Fruit fly (Drosophila melanogaster) whole organism, embryonic: Measurements from ENCODE around the gene Sec13.

ENCODE experiments used
- Asciz ChIP-seq: fragments of 200-800 bp; sonication (Bioruptor generic); optimal IDR thresholded peaks from 2 replicates; lab custom pipeline; 2017; ENCODE audit warnings: missing biosample characterization, mild to moderate bottlenecking, missing genetic modification characterization, missing genetic modification reagents
- BEAF-32 ChIP-seq: fragments of 200-800 bp; sonication (Bioruptor generic); optimal IDR thresholded peaks from 3 replicates; lab custom pipeline; 2017; ENCODE audit warnings: missing biosample characterization, missing genetic modification characterization, mild to moderate bottlenecking, moderate library complexity, missing genetic modification reagents
- CG10267 ChIP-seq: fragments of 200-800 bp; sonication (Bioruptor generic); optimal IDR thresholded peaks from 2 replicates; lab custom pipeline; 2018; ENCODE audit warnings: missing biosample characterization, mild to moderate bottlenecking, missing genetic modification characterization, moderate library complexity
- CG11504 ChIP-seq: fragments of 200-800 bp; sonication (Bioruptor generic); optimal IDR thresholded peaks from 3 replicates; lab custom pipeline; 2019; ENCODE audit warnings: missing biosample characterization, mild to moderate bottlenecking, missing genetic modification characterization, moderate library complexity
- CG11560 ChIP-seq: fragments of 200-800 bp; sonication (Bioruptor generic); IDR thresholded peaks from 3 replicates; pipeline ENCODE4 v1.3.6; 2022; ENCODE audit warnings: missing biosample characterization, missing genetic modification characterization
- CG12659 ChIP-seq: fragments of 200-800 bp; sonication (Bioruptor generic); optimal IDR thresholded peaks from 3 replicates; lab custom pipeline; 2017; ENCODE audit warnings: mild to moderate bottlenecking, missing biosample characterization, missing genetic modification reagents, missing genetic modification characterization
- CG14860 ChIP-seq: fragments of 200-800 bp; sonication (Bioruptor generic); IDR thresholded peaks from 3 replicates; pipeline ENCODE4 v1.3.6; 2022; ENCODE audit warnings: missing biosample characterization, missing genetic modification characterization; ENCODE audit not compliant: partially characterized antibody
- CG15269 ChIP-seq: fragments of 200-800 bp; sonication (Bioruptor generic); optimal IDR thresholded peaks from 2 replicates; lab custom pipeline; 2018; ENCODE audit warnings: missing biosample characterization, mild to moderate bottlenecking, missing genetic modification characterization, moderate library complexity
- CG17186 ChIP-seq: fragments of 200-800 bp; sonication (Bioruptor generic); optimal IDR thresholded peaks from 3 replicates; lab custom pipeline; 2017; ENCODE audit warnings: missing biosample characterization, missing genetic modification reagents, missing genetic modification characterization
- CG17359 ChIP-seq: fragments of 200-800 bp; sonication (Bioruptor generic); optimal IDR thresholded peaks from 3 replicates; lab custom pipeline; 2018; ENCODE audit warnings: missing biosample characterization, mild to moderate bottlenecking, missing genetic modification characterization, moderate library complexity
- CG17612 ChIP-seq: fragments of 200-800 bp; sonication (Bioruptor generic); IDR thresholded peaks from 2 replicates; pipeline ENCODE4 v1.3.6; 2022; ENCODE audit warnings: missing biosample characterization, missing genetic modification characterization
- CG2120 ChIP-seq: fragments of 200-800 bp; sonication (Bioruptor generic); optimal IDR thresholded peaks from 3 replicates; lab custom pipeline; 2016; ENCODE audit warnings: missing biosample characterization, missing genetic modification characterization
- CG2678 ChIP-seq: fragments of 200-800 bp; sonication (Bioruptor generic); optimal IDR thresholded peaks from 3 replicates; lab custom pipeline; 2019; ENCODE audit warnings: missing biosample characterization, mild to moderate bottlenecking, missing genetic modification characterization, moderate library complexity
- CG2712 ChIP-seq: fragments of 200-800 bp; optimal IDR thresholded peaks from 3 replicates; lab custom pipeline; 2019; ENCODE audit warnings: missing biosample characterization, mild to moderate bottlenecking, missing genetic modification characterization, moderate library complexity
- CG2875 ChIP-seq: fragments of 200-800 bp; sonication (Bioruptor generic); optimal IDR thresholded peaks from 2 replicates; lab custom pipeline; 2017; ENCODE audit warnings: missing biosample characterization, mild to moderate bottlenecking, missing genetic modification characterization, missing genetic modification reagents
- CG3065 ChIP-seq: fragments of 200-800 bp; sonication (Bioruptor generic); optimal IDR thresholded peaks from 2 replicates; lab custom pipeline; 2016; ENCODE audit warnings: missing biosample characterization, missing genetic modification characterization
- CG3163 ChIP-seq: fragments of 200-800 bp; sonication (Bioruptor generic); optimal IDR thresholded peaks from 3 replicates; lab custom pipeline; 2016; ENCODE audit warnings: missing biosample characterization, missing genetic modification characterization
- CG32532 ChIP-seq: fragments of 200-800 bp; sonication (Bioruptor generic); IDR thresholded peaks from 2 replicates; pipeline ENCODE4 v1.3.6; 2022; ENCODE audit warnings: missing biosample characterization, missing genetic modification characterization
- CG34224 ChIP-seq: fragments of 200-800 bp; sonication (Bioruptor generic); IDR thresholded peaks from 3 replicates; pipeline ENCODE4 v1.3.6; 2022; ENCODE audit warnings: missing biosample characterization, missing genetic modification characterization; ENCODE audit not compliant: partially characterized antibody
- CG6765 ChIP-seq: fragments of 200-800 bp; sonication (Bioruptor generic); optimal IDR thresholded peaks from 3 replicates; lab custom pipeline; 2017; ENCODE audit warnings: missing biosample characterization, mild to moderate bottlenecking, missing genetic modification characterization
- Dfd ChIP-seq, 2 experiments: fragments of >200 bp; optimal IDR thresholded peaks; 2 replicates each; lab custom pipeline; 2017; ENCODE audit warnings: missing biosample characterization in 2 of 2, missing genetic modification characterization in 2 of 2
- Dip3 ChIP-seq: fragments of 200-800 bp; sonication (Bioruptor generic); optimal IDR thresholded peaks from 3 replicates; lab custom pipeline; 2016; ENCODE audit warnings: missing biosample characterization, missing genetic modification characterization
- Hr78 ChIP-seq, 2 experiments: fragments of 200-800 bp in 1 of 2; fragments of >200 bp in 1 of 2; sonication (Bioruptor generic) in 1 of 2; optimal IDR thresholded peaks; 2 replicates each; lab custom pipeline; 2017 to 2019; ENCODE audit warnings: missing biosample characterization in 2 of 2, missing genetic modification characterization in 2 of 2, mild to moderate bottlenecking in 1 of 2, moderate library complexity in 1 of 2
- NfI ChIP-seq: fragments of 200-800 bp; sonication (Bioruptor generic); optimal IDR thresholded peaks from 3 replicates; lab custom pipeline; 2018; ENCODE audit warnings: missing biosample characterization, mild to moderate bottlenecking, missing genetic modification characterization, moderate library complexity
- Oaz ChIP-seq: fragments of 200-800 bp; sonication (Bioruptor generic); IDR thresholded peaks from 2 replicates; pipeline ENCODE4 v1.3.6; 2022; ENCODE audit warnings: missing biosample characterization, missing genetic modification characterization
- PHDP ChIP-seq: fragments of 200-800 bp; sonication (Bioruptor generic); optimal IDR thresholded peaks from 3 replicates; lab custom pipeline; 2018; ENCODE audit warnings: missing biosample characterization, mild to moderate bottlenecking, missing genetic modification characterization, moderate library complexity
- Sry-δ ChIP-seq: fragments of 200-800 bp; sonication (Bioruptor generic); optimal IDR thresholded peaks from 2 replicates; lab custom pipeline; 2016; ENCODE audit warnings: missing biosample characterization, missing genetic modification characterization
- Taf1 ChIP-seq: fragments of 200-800 bp; sonication (Bioruptor generic); IDR thresholded peaks from 2 replicates; pipeline ENCODE4 v1.3.6; 2022; ENCODE audit warnings: missing biosample characterization, missing genetic modification characterization
- Trl ChIP-seq, 3 experiments: fragments of >200 bp in 2 of 3; fragments of 200-800 bp in 1 of 3; sonication (Bioruptor generic) in 1 of 3; optimal IDR thresholded peaks; 2 replicates in 1 of 3; 3 replicates in 2 of 3; lab custom pipeline; 2016 to 2017; ENCODE audit warnings: missing biosample characterization in 1 of 3, missing genetic modification characterization in 1 of 3
- Xrp1 ChIP-seq: fragments of 200-800 bp; sonication (Bioruptor generic); IDR thresholded peaks from 2 replicates; pipeline ENCODE4 v1.3.6; 2022; ENCODE audit warnings: missing biosample characterization, missing genetic modification characterization
- ato ChIP-seq: fragments of 200-800 bp; sonication (Bioruptor generic); IDR thresholded peaks from 2 replicates; pipeline ENCODE4 v1.3.6; 2022; ENCODE audit warnings: missing biosample characterization, missing genetic modification characterization; ENCODE audit not compliant: partially characterized antibody
- az2 ChIP-seq: fragments of 200-800 bp; sonication (Bioruptor generic); optimal IDR thresholded peaks from 3 replicates; lab custom pipeline; 2016; ENCODE audit warnings: missing biosample characterization, missing genetic modification characterization
- bab2 ChIP-seq: fragments of 200-800 bp; sonication (Bioruptor generic); optimal IDR thresholded peaks from 2 replicates; lab custom pipeline; 2016; ENCODE audit warnings: missing biosample characterization, missing genetic modification characterization
- bcd ChIP-seq: fragments of 200-800 bp; sonication (Bioruptor generic); optimal IDR thresholded peaks from 2 replicates; lab custom pipeline; 2017; ENCODE audit warnings: missing biosample characterization, mild to moderate bottlenecking, missing genetic modification characterization
- cad ChIP-seq: fragments of >200 bp; optimal IDR thresholded peaks from 2 replicates; lab custom pipeline; 2017; ENCODE audit warnings: missing biosample characterization, missing genetic modification characterization
- dmrt11E ChIP-seq: fragments of 200-800 bp; sonication (Bioruptor generic); optimal IDR thresholded peaks from 3 replicates; lab custom pipeline; 2018; ENCODE audit warnings: missing biosample characterization, mild to moderate bottlenecking, missing genetic modification characterization, moderate library complexity
- dmrt99B ChIP-seq: fragments of 200-800 bp; sonication (Bioruptor generic); optimal IDR thresholded peaks from 2 replicates; lab custom pipeline; 2018; ENCODE audit warnings: missing biosample characterization, mild to moderate bottlenecking, missing genetic modification characterization, moderate library complexity
- dpn ChIP-seq, 2 experiments: fragments of 200-800 bp; sonication (Bioruptor generic); optimal IDR thresholded peaks; 3 replicates each; lab custom pipeline; 2016; ENCODE audit warnings: missing biosample characterization in 2 of 2, missing genetic modification characterization in 2 of 2
- grn ChIP-seq: fragments of 200-800 bp; sonication (Bioruptor generic); optimal IDR thresholded peaks from 3 replicates; lab custom pipeline; 2017; ENCODE audit warnings: missing biosample characterization, missing genetic modification characterization
- lmd ChIP-seq: fragments of 200-800 bp; sonication (Bioruptor generic); IDR thresholded peaks from 2 replicates; pipeline ENCODE4 v1.3.6; 2022; ENCODE audit warnings: missing biosample characterization, missing genetic modification characterization
- lola ChIP-seq, 3 experiments: fragments of >200 bp in 2 of 3; fragments of 200-800 bp in 1 of 3; sonication (Bioruptor generic) in 1 of 3; optimal IDR thresholded peaks; 2 replicates each; lab custom pipeline; 2017 to 2019; ENCODE audit warnings: missing biosample characterization in 3 of 3, missing genetic modification characterization in 3 of 3, mild to moderate bottlenecking in 1 of 3, moderate library complexity in 1 of 3
- lov ChIP-seq, 2 experiments: fragments of 200-800 bp in 1 of 2; fragments of >200 bp in 1 of 2; sonication (Bioruptor generic) in 1 of 2; IDR thresholded peaks in 1 of 2; optimal IDR thresholded peaks in 1 of 2; 2 replicates in 1 of 2; 3 replicates in 1 of 2; pipeline versions ENCODE4 v1.3.6 to Lab custom; 2017 to 2022; ENCODE audit warnings: missing biosample characterization in 1 of 2, missing genetic modification characterization in 1 of 2
- oc ChIP-seq: fragments of 200-800 bp; sonication (Bioruptor generic); optimal IDR thresholded peaks from 2 replicates; lab custom pipeline; 2018; ENCODE audit warnings: missing biosample characterization, mild to moderate bottlenecking, missing genetic modification characterization, moderate library complexity
- salm ChIP-seq: fragments of 200-800 bp; sonication (Bioruptor generic); optimal IDR thresholded peaks from 2 replicates; lab custom pipeline; 2018; ENCODE audit warnings: missing biosample characterization, mild to moderate bottlenecking, missing genetic modification characterization
- tgo ChIP-seq: fragments of 200-800 bp; sonication (Bioruptor generic); IDR thresholded peaks from 3 replicates; pipeline ENCODE4 v1.3.6; 2022; ENCODE audit warnings: missing biosample characterization, missing genetic modification characterization
- tin ChIP-seq: fragments of 200-800 bp; sonication (Bioruptor generic); optimal IDR thresholded peaks from 3 replicates; lab custom pipeline; 2016; ENCODE audit warnings: missing biosample characterization, missing genetic modification characterization
- tx ChIP-seq: fragments of 200-800 bp; sonication (Bioruptor generic); optimal IDR thresholded peaks from 2 replicates; lab custom pipeline; 2016; ENCODE audit warnings: missing biosample characterization, missing genetic modification characterization

Sec13 gene

dm6 chr3R:23333334-23334035 is 22.6 kb upstream of the Sec13 start (continued):
- TF ChIP-seq grn (GFP tag; lab: Kevin White, UChicago) (no peak), Oaz (GFP tag; lab: Robert Waterston, UW) (no peak), lov (optimal IDR thresholded peaks at IDR 0.05; lab: Kevin White, UChicago) (no peak), lov (GFP tag; IDR thresholded peaks at IDR 0.05; lab: Robert Waterston, UW) (0 out of 3 replicates have a peak, but pooled peaks have one; percentile 16), dmrt99B (tag; lab: Kevin White, UChicago) (peak; percentile 67), CG10267 (tag; lab: Kevin White, UChicago) (peak; percentile 44), BEAF-32 (GFP tag; lab: Kevin White, UChicago) (no peak), oc (peak; percentile 31), CG11504 (tag; lab: Kevin White, UChicago) (peak; percentile 62), CG15269 (tag; lab: Kevin White, UChicago) (peak; percentile 25), tx (GFP tag; lab: Kevin White, UChicago) (no peak), Hr78 (GFP tag; optimal IDR thresholded peaks at IDR 0.05; lab: Kevin White, UChicago) (peak in 1 of 2 experiments; percentile 11), CG34224 (GFP tag; lab: Robert Waterston, UW) (no peak), CG2712 (peak; percentile 78), CG17359 (tag; lab: Kevin White, UChicago) (peak; percentile 60), Sry-δ (GFP tag; lab: Kevin White, UChicago) (peak; percentile 9), CG2875 (GFP tag; lab: Kevin White, UChicago) (peak; percentile 57), bcd (GFP tag; lab: Kevin White, UChicago) (peak; percentile 56), lola (GFP tag; optimal IDR thresholded peaks at IDR 0.05; lab: Kevin White, UChicago) (peak in 1 of 3 experiments; percentile 72), tgo (GFP tag; lab: Robert Waterston, UW) (no peak), CG3065 (no peak), salm (tag; lab: Kevin White, UChicago) (peak; percentile 4), bab2 (GFP tag; lab: Kevin White, UChicago) (peak; percentile 44), CG11560 (tag; lab: Robert Waterston, UW) (no peak), CG14860 (GFP tag; lab: Robert Waterston, UW) (no peak), cad (GFP tag; lab: Kevin White, UChicago) (no peak), NfI (peak; percentile 40), tin (peak; percentile 46), Asciz (peak; percentile 15), CG32532 (GFP tag; lab: Robert Waterston, UW) (no peak), Taf1 (no peak), lmd (GFP tag; lab: Robert Waterston, UW) (peak; percentile 38; the same call in 1 of the 2 replicates), CG3163 (GFP tag; lab: Kevin White, UChicago) (peak; percentile 41), dpn (GFP tag; optimal IDR thresholded peaks at IDR 0.05; lab: Kevin White, UChicago) (peak in 1 of 2 experiments; percentile 22), Xrp1 (GFP tag; lab: Robert Waterston, UW) (peak; percentile 69), Dfd (GFP tag; optimal IDR thresholded peaks at IDR 0.05; lab: Kevin White, UChicago) (no peak), PHDP (tag; lab: Kevin White, UChicago) (peak; percentile 58), CG2120 (GFP tag; lab: Kevin White, UChicago) (peak; percentile 30), CG17186 (GFP tag; lab: Kevin White, UChicago) (no peak), dmrt11E (tag; lab: Kevin White, UChicago) (peak; percentile 67), az2 (GFP tag; lab: Kevin White, UChicago) (peak; percentile 38), CG12659 (GFP tag; lab: Kevin White, UChicago) (peak; percentile 16), CG2678 (tag; lab: Kevin White, UChicago) (peak; percentile 59), CG17612 (GFP tag; lab: Robert Waterston, UW) (no peak), Trl (optimal IDR thresholded peaks at IDR 0.05; lab: Kevin White, UChicago) (no peak), Trl (GFP tag; optimal IDR thresholded peaks at IDR 0.05; lab: Kevin White, UChicago) (peak; percentile 29), CG6765 (GFP tag; lab: Kevin White, UChicago) (no peak), ato (no peak), Dip3 (GFP tag; lab: Kevin White, UChicago) (no peak)
